Fruit fly (Drosophila melanogaster): ENCODE data around the gene CG42502.

The CG42502 gene

DNA sequence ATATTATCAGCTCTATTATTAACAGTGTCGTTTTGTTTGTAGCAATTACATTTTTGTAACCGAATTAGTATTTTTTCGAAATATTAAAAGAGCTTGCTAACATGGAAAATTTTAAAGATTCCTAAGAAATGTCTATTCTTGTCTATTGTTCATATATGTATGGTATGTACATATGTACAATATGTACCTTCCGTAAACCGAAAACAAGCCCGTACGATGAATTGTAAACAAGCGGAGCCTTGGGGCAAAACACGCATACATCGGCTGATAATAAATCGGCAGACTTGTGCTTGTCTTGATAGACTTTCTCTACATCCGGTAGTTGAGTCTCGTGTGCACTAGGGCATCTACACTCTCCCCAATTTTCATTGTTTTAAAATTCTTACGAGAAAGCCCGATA, 11.8 kb upstream of the CG42502 start (continued):
- TF ChIP-seq Bdp1 (GFP tag; optimal IDR thresholded peaks at IDR 0.05) (no peak), CG3407 (GFP tag; optimal IDR thresholded peaks at IDR 0.05) (peak; percentile 76), Hand (GFP tag; optimal IDR thresholded peaks at IDR 0.05) (no peak), CG10267 (tag; optimal IDR thresholded peaks at IDR 0.05) (no peak), mam (GFP tag; optimal IDR thresholded peaks at IDR 0.05) (no peak), CG11085 (GFP tag; IDR thresholded peaks at IDR 0.05) (no peak), lab (GFP tag; optimal IDR thresholded peaks at IDR 0.05) (peak; percentile 72), CG1602 (GFP tag; optimal IDR thresholded peaks at IDR 0.05) (peak; percentile 24), ERR (GFP tag; optimal IDR thresholded peaks at IDR 0.05) (no peak), GATAe (GFP tag; conservative IDR thresholded peaks at IDR 0.05) (no peak), Gug (GFP tag; IDR thresholded peaks at IDR 0.05) (no peak), CG5953 (GFP tag; IDR thresholded peaks at IDR 0.05) (no peak), oc (tag; optimal IDR thresholded peaks at IDR 0.05) (no peak), ham (GFP tag; IDR thresholded peaks at IDR 0.05) (no peak), h (optimal IDR thresholded peaks at IDR 0.05) (no peak), Jarid2 (GFP tag; optimal IDR thresholded peaks at IDR 0.05) (no peak), CkIIα-i1 (GFP tag; IDR thresholded peaks at IDR 0.05) (no peak), Dp (GFP tag; optimal IDR thresholded peaks at IDR 0.05) (no peak), corto (GFP tag; optimal IDR thresholded peaks at IDR 0.05) (no peak), pan (optimal IDR thresholded peaks at IDR 0.05) (no peak), pan (GFP tag; optimal IDR thresholded peaks at IDR 0.05 in 1 of 2, IDR thresholded peaks at IDR 0.05 in 1 of 2) (peak in 1 of 2 experiments; percentile 35), amos (GFP tag; IDR thresholded peaks at IDR 0.05; ENCODE audit: partially characterized antibody) (no peak), lmd (GFP tag; IDR thresholded peaks at IDR 0.05) (no peak), CHES-1-like (GFP tag; optimal IDR thresholded peaks at IDR 0.05) (no peak), Atf-2 (GFP tag; optimal IDR thresholded peaks at IDR 0.05) (peak; percentile 27), CG18011 (GFP tag; optimal IDR thresholded peaks at IDR 0.05) (no peak), br (optimal IDR thresholded peaks at IDR 0.05) (no peak), CG11695 (GFP tag; IDR thresholded peaks at IDR 0.05) (peak; percentile 48; the same call in 1 of the 3 replicates), so (GFP tag; IDR thresholded peaks at IDR 0.05) (no peak), hkb (optimal IDR thresholded peaks at IDR 0.05) (no peak), hkb (GFP tag; IDR thresholded peaks at IDR 0.05) (peak; percentile 43; the same call in 1 of the 2 replicates), dpn (GFP tag; optimal IDR thresholded peaks at IDR 0.05) (peak in 1 of 2 experiments; percentile 18), seq (GFP tag; IDR thresholded peaks at IDR 0.05) (no peak)

DNA sequence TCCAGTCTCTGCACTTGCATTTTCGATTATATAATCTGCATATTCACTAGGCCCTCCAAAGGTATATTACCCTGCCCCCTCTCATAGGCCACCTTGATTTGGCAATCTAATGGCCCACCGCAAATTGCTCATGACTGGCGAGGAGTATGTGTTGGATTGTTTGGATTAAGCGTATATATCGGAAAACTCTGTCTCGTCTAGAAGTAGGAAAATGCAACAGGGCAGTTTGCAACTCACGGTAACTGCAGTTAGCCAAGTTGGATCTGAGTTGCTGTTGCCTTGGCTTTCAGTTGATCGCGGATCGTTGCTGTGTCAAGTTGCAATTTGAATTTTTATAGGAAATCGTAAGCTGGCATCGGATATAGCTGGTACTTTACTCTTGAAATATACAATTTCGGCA, 8.0 kb upstream of the CG42502 start, which contains the start of gene Ugt36F1:
TSS of gene Ugt36F1 (plus strand) at position 301 of the 400 bp plus-strand sequence.
- TF ChIP-seq Lhr (GFP tag; optimal IDR thresholded peaks at IDR 0.05) (no peak), sna (GFP tag; IDR thresholded peaks at IDR 0.05; ENCODE audit: partially characterized antibody) (no peak), amos (GFP tag; IDR thresholded peaks at IDR 0.05; ENCODE audit: partially characterized antibody) (no peak), Pdp1 (GFP tag; optimal IDR thresholded peaks at IDR 0.05) (peak in 1 of 2 experiments; percentile 77), CG30431 (GFP tag; optimal IDR thresholded peaks at IDR 0.05) (no peak), CG7357 (GFP tag; IDR thresholded peaks at IDR 0.05) (no peak), Mrtf (GFP tag; IDR thresholded peaks at IDR 0.05) (no peak), PHDP (tag; optimal IDR thresholded peaks at IDR 0.05) (no peak)

DNA sequence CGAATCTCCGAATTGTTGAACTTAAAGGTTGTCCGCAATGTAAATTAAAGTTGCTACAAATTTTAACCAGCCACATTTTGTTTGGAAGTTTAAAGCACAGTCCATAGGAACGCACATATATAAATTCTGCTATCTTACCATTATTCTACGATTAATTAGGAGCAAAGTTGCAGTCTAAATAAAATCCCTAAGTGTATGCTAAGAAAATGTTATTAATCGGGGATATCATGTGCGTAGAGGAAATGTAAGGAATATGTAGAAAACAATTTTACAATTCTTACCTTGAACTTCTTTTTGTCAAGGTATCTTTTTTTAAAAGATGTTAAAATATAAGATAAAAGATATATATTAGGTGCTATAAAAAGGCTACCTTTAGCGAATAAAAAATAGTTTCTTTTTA, 7.3 kb upstream of the CG42502 start:
- no peak for TF ChIP-seq Stat92E (GFP tag; optimal IDR thresholded peaks at IDR 0.05)
- no peak for TF ChIP-seq ssp (GFP tag; IDR thresholded peaks at IDR 0.05)
- TF ChIP-seq croc (GFP tag; conservative IDR thresholded peaks at IDR 0.05) = no peak
- TF ChIP-seq CG8924 (tag; optimal IDR thresholded peaks at IDR 0.05) = no peak
- TF ChIP-seq knrl (GFP tag; IDR thresholded peaks at IDR 0.05; ENCODE audit: partially characterized antibody) = peak; percentile 39; the same call in 2 of the 3 replicates
- TF ChIP-seq grau (tag; optimal IDR thresholded peaks at IDR 0.05) = no peak
- no peak for TF ChIP-seq exex (tag; optimal IDR thresholded peaks at IDR 0.05)
- TF ChIP-seq CG17912 (GFP tag; optimal IDR thresholded peaks at IDR 0.05) = no peak
- no peak for TF ChIP-seq Hr78 (GFP tag; optimal IDR thresholded peaks at IDR 0.05)
- TF ChIP-seq CG4730 (GFP tag; IDR thresholded peaks at IDR 0.05) = no peak
- TF ChIP-seq CG12769 (tag; optimal IDR thresholded peaks at IDR 0.05) = no peak
- TF ChIP-seq HLH4C (GFP tag; IDR thresholded peaks at IDR 0.05; ENCODE audit: partially characterized antibody) = no peak
